Worm (Caenorhabditis elegans) whole organism, L1 larva: ENCODE data around the gene nhx-9.
A peak's percentile ranks its signal among the peaks of the same experiment; 100 is the strongest.

ENCODE experiments used
- C04F5.9 ChIP-seq: sonication (generic microtip); optimal IDR thresholded peaks from 2 replicates; lab custom pipeline; 2016; ENCODE audit warnings: missing genetic modification characterization, missing compliant biosample characterization
- C16A3.4 ChIP-seq: fragments of 150-350 bp; optimal IDR thresholded peaks from 2 replicates; lab custom pipeline; 2014; ENCODE audit warnings: missing biosample characterization, missing genetic modification characterization
- aha-1 ChIP-seq: fragments of 150-350 bp; optimal IDR thresholded peaks from 2 replicates; lab custom pipeline; 2014; ENCODE audit warnings: missing biosample characterization, missing genetic modification characterization
- blmp-1 ChIP-seq: fragments of 150-350 bp; optimal IDR thresholded peaks from 2 replicates; lab custom pipeline; 2014; ENCODE audit warnings: missing biosample characterization, missing genetic modification characterization
- ceh-63 ChIP-seq: fragments of 200-800 bp; sonication (Bioruptor generic); optimal IDR thresholded peaks from 2 replicates; lab custom pipeline; 2018; ENCODE audit warnings: mild to moderate bottlenecking, missing genetic modification characterization, missing compliant biosample characterization
- ceh-88 ChIP-seq: fragments of 200-800 bp; sonication (Bioruptor generic); IDR thresholded peaks from 2 replicates; pipeline ENCODE4 v1.3.6; 2022; ENCODE audit warnings: missing genetic modification characterization, missing compliant biosample characterization
- ceh-90 ChIP-seq: sonication (generic microtip); optimal IDR thresholded peaks from 2 replicates; lab custom pipeline; 2016; ENCODE audit warnings: missing genetic modification characterization, missing compliant biosample characterization
- dsc-1 ChIP-seq: sonication (generic microtip); optimal IDR thresholded peaks from 2 replicates; lab custom pipeline; 2016; ENCODE audit warnings: mild to moderate bottlenecking, missing genetic modification characterization, missing compliant biosample characterization
- efl-1 ChIP-seq, 4 experiments: fragments of 150-350 bp; optimal IDR thresholded peaks in 3 of 4; peaks in 1 of 4; 1 replicate in 1 of 4; 2 replicates in 3 of 4; lab custom pipeline; 2014; ENCODE audit warnings: missing biosample characterization in 2 of 4, missing genetic modification characterization in 2 of 4, missing genetic modification reagents in 2 of 4
- efl-3 ChIP-seq: fragments of 200-800 bp; sonication (Bioruptor generic); optimal IDR thresholded peaks from 2 replicates; lab custom pipeline; 2018; ENCODE audit warnings: mild to moderate bottlenecking, missing genetic modification characterization, missing compliant biosample characterization
- egl-13 ChIP-seq: sonication (generic microtip); optimal IDR thresholded peaks from 2 replicates; lab custom pipeline; 2016; ENCODE audit warnings: missing genotype, missing genetic modification reagents, missing genetic modification characterization, missing compliant biosample characterization
- egl-27 ChIP-seq, 2 experiments: fragments of 150-350 bp in 1 of 2; sonication (generic microtip); optimal IDR thresholded peaks; 3 replicates each; lab custom pipeline; 2017 to 2018; ENCODE audit warnings: missing biosample characterization in 2 of 2, missing genetic modification characterization in 2 of 2, missing genetic modification reagents in 2 of 2
- elt-2 ChIP-seq: sonication (generic microtip); optimal IDR thresholded peaks from 2 replicates; lab custom pipeline; 2016; ENCODE audit warnings: missing genetic modification characterization, mild to moderate bottlenecking, inconsistent platforms, missing compliant biosample characterization, missing genetic modification reagents
- elt-3 ChIP-seq, 6 experiments: fragments of 150-350 bp in 1 of 6; sonication (generic microtip); optimal IDR thresholded peaks; 2 replicates each; lab custom pipeline; 2017 to 2018; ENCODE audit warnings: missing biosample characterization in 6 of 6, missing genetic modification characterization in 6 of 6, inconsistent platforms in 1 of 6
- fkh-10 ChIP-seq: sonication (generic microtip); optimal IDR thresholded peaks from 2 replicates; lab custom pipeline; 2017; ENCODE audit warnings: missing biosample characterization, missing genetic modification reagents, missing genetic modification characterization
- fkh-4 ChIP-seq: sonication (generic microtip); optimal IDR thresholded peaks from 2 replicates; lab custom pipeline; 2016; ENCODE audit warnings: missing compliant biosample characterization, missing genetic modification characterization, borderline replicate concordance
- grh-1 ChIP-seq: fragments of 200-800 bp; sonication (Bioruptor generic); IDR thresholded peaks from 2 replicates; pipeline ENCODE4 v1.3.6; 2022; ENCODE audit warnings: missing genetic modification reagents, missing genetic modification characterization, missing compliant biosample characterization
- hlh-17 ChIP-seq: fragments of 200-800 bp; sonication (Bioruptor generic); optimal IDR thresholded peaks from 2 replicates; lab custom pipeline; 2018; ENCODE audit warnings: missing genetic modification characterization, mild to moderate bottlenecking, missing compliant biosample characterization, moderate library complexity, borderline replicate concordance
- hlh-4 ChIP-seq: sonication (generic microtip); optimal IDR thresholded peaks from 2 replicates; lab custom pipeline; 2016; ENCODE audit warnings: mild to moderate bottlenecking, missing genetic modification characterization, missing compliant biosample characterization
- hpl-2 ChIP-seq: fragments of 150-350 bp; optimal IDR thresholded peaks from 2 replicates; lab custom pipeline; 2014; ENCODE audit warnings: missing biosample characterization, missing genetic modification reagents, missing genetic modification characterization
- irx-1 ChIP-seq: sonication (generic microtip); optimal IDR thresholded peaks from 2 replicates; lab custom pipeline; 2016; ENCODE audit warnings: missing genetic modification characterization, missing compliant biosample characterization
- jun-1 ChIP-seq: fragments of 150-350 bp; optimal IDR thresholded peaks from 2 replicates; lab custom pipeline; 2014; ENCODE audit warnings: missing biosample characterization, missing genetic modification reagents, missing genetic modification characterization
- lin-14 ChIP-seq: fragments of 200-800 bp; sonication (Bioruptor generic); optimal IDR thresholded peaks from 2 replicates; lab custom pipeline; 2018; ENCODE audit warnings: mild to moderate bottlenecking, missing genetic modification characterization, moderate library complexity, missing compliant biosample characterization
- lin-35 ChIP-seq, 2 experiments: fragments of 150-350 bp; optimal IDR thresholded peaks; 2 replicates each; lab custom pipeline; 2014; ENCODE audit warnings: missing biosample characterization in 2 of 2, missing genetic modification characterization in 2 of 2, missing genetic modification reagents in 2 of 2
- mab-9 ChIP-seq: fragments of 200-800 bp; sonication (Bioruptor generic); IDR thresholded peaks from 2 replicates; pipeline ENCODE4 v1.3.6; 2022; ENCODE audit warnings: missing genetic modification reagents, missing genetic modification characterization, missing compliant biosample characterization
- mdl-1 ChIP-seq, 2 experiments: fragments of 150-350 bp; optimal IDR thresholded peaks; 2 replicates each; lab custom pipeline; 2014 to 2017; ENCODE audit warnings: missing biosample characterization in 2 of 2, missing genetic modification characterization in 2 of 2, inconsistent platforms in 1 of 2
- mep-1 ChIP-seq: fragments of 150-350 bp; optimal IDR thresholded peaks from 2 replicates; lab custom pipeline; 2014; ENCODE audit warnings: missing biosample characterization, missing genetic modification characterization
- nhr-11 ChIP-seq: fragments of 150-350 bp; optimal IDR thresholded peaks from 2 replicates; lab custom pipeline; 2014; ENCODE audit warnings: missing biosample characterization, missing genetic modification characterization
- nhr-20 ChIP-seq: sonication (generic microtip); optimal IDR thresholded peaks from 2 replicates; lab custom pipeline; 2016; ENCODE audit warnings: mild to moderate bottlenecking, missing genetic modification characterization, missing compliant biosample characterization
- nhr-28 ChIP-seq: fragments of 150-350 bp; optimal IDR thresholded peaks from 2 replicates; lab custom pipeline; 2014; ENCODE audit warnings: missing biosample characterization, missing genetic modification characterization
- nhr-47 ChIP-seq: sonication (generic microtip); optimal IDR thresholded peaks from 2 replicates; lab custom pipeline; 2016; ENCODE audit warnings: mild to moderate bottlenecking, missing genetic modification characterization, moderate library complexity, missing compliant biosample characterization
- nhr-71 ChIP-seq: sonication (generic microtip); optimal IDR thresholded peaks from 2 replicates; lab custom pipeline; 2016; ENCODE audit warnings: mild to moderate bottlenecking, missing genetic modification characterization, moderate library complexity, missing compliant biosample characterization
- nhr-76 ChIP-seq: sonication (generic microtip); optimal IDR thresholded peaks from 2 replicates; lab custom pipeline; 2017; ENCODE audit warnings: missing biosample characterization, missing genetic modification characterization
- nhr-85 ChIP-seq: sonication (generic microtip); peaks from one replicate; lab custom pipeline; 2016; ENCODE audit warnings: missing genetic modification characterization, inconsistent platforms, missing compliant biosample characterization
- pqm-1 ChIP-seq: sonication (generic microtip); optimal IDR thresholded peaks from 3 replicates; lab custom pipeline; 2017; ENCODE audit warnings: missing biosample characterization, missing genetic modification characterization
- snu-23 ChIP-seq: sonication (generic microtip); optimal IDR thresholded peaks from 2 replicates; lab custom pipeline; 2016; ENCODE audit warnings: missing genetic modification characterization, missing compliant biosample characterization
- sptf-1 ChIP-seq: fragments of 150-350 bp; optimal IDR thresholded peaks from 2 replicates; lab custom pipeline; 2014; ENCODE audit warnings: missing biosample characterization, missing genetic modification characterization
- tlp-1 ChIP-seq: fragments of 150-350 bp; optimal IDR thresholded peaks from 2 replicates; lab custom pipeline; 2014; ENCODE audit warnings: missing biosample characterization, missing genetic modification characterization
- unc-86 ChIP-seq: sonication (generic microtip); optimal IDR thresholded peaks from 2 replicates; lab custom pipeline; 2016; ENCODE audit warnings: missing genetic modification characterization, missing compliant biosample characterization
- vab-15 ChIP-seq: sonication (generic microtip); optimal IDR thresholded peaks from 2 replicates; lab custom pipeline; 2017; ENCODE audit warnings: missing genotype, mild to moderate bottlenecking, missing genetic modification characterization, missing compliant biosample characterization
- ztf-11 ChIP-seq, 2 experiments: sonication (generic microtip); optimal IDR thresholded peaks; 2 replicates each; lab custom pipeline; 2016 to 2017; ENCODE audit warnings: missing genetic modification characterization in 2 of 2, missing biosample characterization in 1 of 2, missing compliant biosample characterization in 1 of 2

The nhx-9 gene

DNA sequence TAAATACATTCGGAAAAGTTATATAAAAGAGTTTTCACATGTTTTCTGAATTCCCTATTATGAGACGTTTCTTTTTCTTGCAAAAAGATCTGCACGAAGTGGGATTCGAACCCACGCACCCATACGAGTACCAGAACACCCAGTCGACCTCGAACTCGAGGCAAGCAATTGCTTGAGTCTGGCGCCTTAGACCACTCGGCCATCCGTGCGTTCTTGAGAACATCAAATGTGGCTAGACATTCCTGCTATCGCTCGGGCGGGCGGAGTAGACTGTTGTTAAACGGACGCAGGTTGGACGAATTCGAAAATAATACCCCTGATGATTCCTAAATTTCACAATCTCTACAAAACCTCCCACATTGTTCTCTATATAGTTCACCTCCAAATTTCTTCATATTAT is 2.3 kb upstream of the nhx-9 start (continued):
- peak; percentile 38 for TF ChIP-seq irx-1 (tag; lab: Kevin White, UChicago)
- TF ChIP-seq nhr-71 (tag; lab: Kevin White, UChicago): peak; percentile 66
- peak; percentile 81 for TF ChIP-seq nhr-85
- peak in 2 of 6 experiments; percentile 20 to 21 for TF ChIP-seq elt-3 (tag; optimal IDR thresholded peaks at IDR 0.05; lab: Kevin White, UChicago)
- no peak for TF ChIP-seq fkh-4
- peak; percentile 56 for TF ChIP-seq nhr-47 (tag; lab: Kevin White, UChicago)
- TF ChIP-seq jun-1 (tag; lab: Kevin White, UChicago): peak; percentile 8
- peak in 1 of 2 experiments; percentile 9 for TF ChIP-seq ztf-11 (tag; optimal IDR thresholded peaks at IDR 0.05; lab: Kevin White, UChicago)
- TF ChIP-seq fkh-10 (GFP tag; lab: Kevin White, UChicago): no peak
- TF ChIP-seq hlh-17: no peak
- peak; percentile 43 for TF ChIP-seq C16A3.4 (tag; lab: Kevin White, UChicago)
- peak; percentile 32 for TF ChIP-seq elt-2 (tag; lab: Kevin White, UChicago)
- peak; percentile 27; the same call in 1 of the 2 replicates for TF ChIP-seq grh-1 (GFP tag; lab: Robert Waterston, UW)
- TF ChIP-seq lin-14 (GFP tag; lab: Kevin White, UChicago): peak; percentile 41
- no peak for TF ChIP-seq dsc-1
- TF ChIP-seq mdl-1 (tag; optimal IDR thresholded peaks at IDR 0.05; lab: Kevin White, UChicago): peak in 1 of 2 experiments; percentile 58
- TF ChIP-seq lin-35 (GFP tag; optimal IDR thresholded peaks at IDR 0.05; lab: Kevin White, UChicago): peak; percentile 36 to 76

DNA sequence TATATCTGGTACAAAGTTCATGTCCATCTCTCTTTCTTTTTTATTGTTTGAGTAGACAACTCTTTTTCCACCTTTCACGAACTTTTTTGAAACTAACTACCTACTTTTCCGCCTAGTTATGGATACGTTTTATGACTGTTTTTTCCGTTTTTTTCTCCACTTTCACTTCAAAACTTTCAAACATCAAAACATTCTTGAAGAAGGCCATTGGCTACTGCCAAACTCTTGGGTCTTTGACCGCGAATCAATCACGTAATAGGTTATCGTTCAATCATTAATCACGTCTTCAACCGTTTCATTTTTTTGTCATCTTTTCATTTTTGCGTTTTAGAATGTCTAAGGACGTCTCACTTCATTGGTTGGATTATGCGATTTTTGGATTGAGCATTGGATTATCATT is 6.4 kb downstream of the nhx-9 start, which contains the start of gene slc-5A12:
Gene slc-5A12 (plus strand): TSS at position 333 of the 400 bp plus-strand sequence.
- TF ChIP-seq ceh-88 (no peak), elt-2 (tag; lab: Kevin White, UChicago) (no peak), blmp-1 (tag; lab: Kevin White, UChicago) (peak; percentile 72), sptf-1 (tag; lab: Kevin White, UChicago) (no peak), snu-23 (GFP tag; lab: Kevin White, UChicago) (peak; percentile 20), nhr-71 (tag; lab: Kevin White, UChicago) (no peak), elt-3 (tag; optimal IDR thresholded peaks at IDR 0.05; lab: Kevin White, UChicago) (peak in 1 of 6 experiments; percentile 1), hpl-2 (GFP tag; lab: Kevin White, UChicago) (no peak), efl-1 (optimal IDR thresholded peaks at IDR 0.05; lab: Kevin White, UChicago) (no peak), efl-1 (GFP tag; optimal IDR thresholded peaks at IDR 0.05 in 1 of 2; lab: Kevin White, UChicago) (no peak), ceh-63 (GFP tag; lab: Kevin White, UChicago) (no peak), egl-13 (tag; lab: Kevin White, UChicago) (no peak), nhr-85 (peak; percentile 41), mab-9 (GFP tag; lab: Robert Waterston, UW) (no peak), tlp-1 (tag; lab: Kevin White, UChicago) (no peak), unc-86 (no peak), vab-15 (tag; lab: Kevin White, UChicago) (no peak), aha-1 (tag; lab: Kevin White, UChicago) (no peak), hlh-4 (tag; lab: Kevin White, UChicago) (no peak), egl-27 (tag; optimal IDR thresholded peaks at IDR 0.05; lab: Kevin White, UChicago) (no peak), nhr-11 (no peak), C04F5.9 (tag; lab: Kevin White, UChicago) (no peak), hlh-17 (no peak)

DNA sequence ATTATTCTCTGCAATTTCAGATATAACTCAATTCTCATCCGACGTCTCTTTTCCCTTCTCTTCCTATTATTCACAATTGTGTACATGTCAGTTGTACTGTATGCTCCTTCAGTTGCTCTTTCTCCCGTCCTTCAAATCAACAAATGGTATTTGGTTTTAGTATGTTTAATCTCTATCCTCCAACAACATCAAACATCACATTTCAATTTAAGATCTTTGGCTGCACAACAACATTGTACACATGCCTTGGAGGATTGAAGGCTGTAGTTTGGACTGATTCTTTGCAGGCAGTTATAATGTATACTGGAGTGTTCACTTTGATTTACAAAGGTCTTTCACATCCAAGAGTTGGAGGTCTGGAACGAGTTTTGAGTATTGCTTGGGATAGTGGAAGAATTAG is 7.9 kb downstream of the nhx-9 start:
- TF ChIP-seq pqm-1 (tag; lab: Kevin White, UChicago) (no peak), nhr-76 (tag; lab: Kevin White, UChicago) (no peak), nhr-28 (no peak), ceh-90 (no peak), ztf-11 (tag; optimal IDR thresholded peaks at IDR 0.05; lab: Kevin White, UChicago) (no peak), sptf-1 (tag; lab: Kevin White, UChicago) (no peak), mep-1 (tag; lab: Kevin White, UChicago) (no peak), nhr-20 (tag; lab: Kevin White, UChicago) (peak; percentile 62), efl-3 (GFP tag; lab: Kevin White, UChicago) (no peak), snu-23 (GFP tag; lab: Kevin White, UChicago) (peak; percentile 47), nhr-85 (peak; percentile 26), nhr-71 (tag; lab: Kevin White, UChicago) (peak; percentile 82)
